Worm (Caenorhabditis elegans) whole organism, L3 larva: ENCODE measurements around the gene nhr-34.

Source experiments
- ceh-82 ChIP-seq: fragments of 150-350 bp; optimal IDR thresholded peaks from 2 replicates; lab custom pipeline; 2014; ENCODE audit warnings: missing biosample characterization, missing genetic modification characterization
- elt-2 ChIP-seq: sonication (generic microtip); optimal IDR thresholded peaks from 2 replicates; lab custom pipeline; 2016; ENCODE audit warnings: missing genetic modification reagents, mild to moderate bottlenecking, missing genetic modification characterization, missing compliant biosample characterization
- elt-3 ChIP-seq, 3 experiments: fragments of 150-350 bp in 1 of 3; sonication (generic microtip) in 2 of 3; optimal IDR thresholded peaks; 2 replicates in 2 of 3; 4 replicates in 1 of 3; lab custom pipeline; 2014 to 2017; ENCODE audit warnings: missing biosample characterization in 3 of 3, missing genetic modification characterization in 3 of 3
- fos-1 ChIP-seq: fragments of 150-350 bp; optimal IDR thresholded peaks from 2 replicates; lab custom pipeline; 2014; ENCODE audit warnings: missing biosample characterization, missing genetic modification characterization
- nhr-11 ChIP-seq: fragments of 150-350 bp; optimal IDR thresholded peaks from 2 replicates; lab custom pipeline; 2014; ENCODE audit warnings: missing biosample characterization, missing genetic modification characterization
- nhr-28 ChIP-seq: fragments of 150-350 bp; optimal IDR thresholded peaks from 2 replicates; lab custom pipeline; 2014; ENCODE audit warnings: missing biosample characterization, missing genetic modification characterization
- tbx-2 ChIP-seq: sonication (generic microtip); optimal IDR thresholded peaks from 2 replicates; lab custom pipeline; 2016; ENCODE audit warnings: mild to moderate bottlenecking, missing genetic modification characterization, missing compliant biosample characterization
- unc-62 ChIP-seq: fragments of 150-350 bp; sonication (generic microtip); optimal IDR thresholded peaks from 4 replicates; lab custom pipeline; 2014; ENCODE audit warnings: missing biosample characterization, missing genetic modification reagents, missing genetic modification characterization
- zag-1 ChIP-seq: fragments of 150-350 bp; optimal IDR thresholded peaks from 2 replicates; lab custom pipeline; 2014; ENCODE audit warnings: missing biosample characterization, missing genetic modification characterization

DNA sequence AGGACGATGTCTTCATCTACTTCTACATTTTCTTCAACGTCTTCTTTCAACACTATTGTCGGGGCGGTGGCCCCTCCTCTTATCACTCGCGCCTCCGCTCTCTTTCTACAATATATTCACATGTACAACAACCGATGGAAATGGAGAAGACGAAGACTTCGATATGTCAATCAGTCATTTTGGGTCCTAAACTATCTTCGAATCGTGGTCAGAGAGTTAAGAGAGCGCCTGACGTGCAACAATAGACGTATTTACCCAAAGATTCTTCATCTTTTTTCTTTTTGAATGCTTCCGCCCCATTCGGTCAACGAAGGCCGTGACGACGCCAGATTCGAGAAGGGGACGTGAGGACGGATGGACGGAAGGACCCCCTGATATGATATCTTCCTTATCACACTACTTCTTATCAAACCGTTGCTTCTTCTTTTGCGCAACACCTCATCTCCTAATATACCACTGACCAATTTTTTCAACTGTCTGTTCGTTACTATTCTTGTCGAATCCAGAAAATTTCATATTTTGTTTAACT lies 42.4 kb downstream of the nhr-34 start:
- TF ChIP-seq elt-3 (tag; optimal IDR thresholded peaks at IDR 0.05; lab: Kevin White, UChicago): peak in 2 of 3 experiments; percentile 51 to 63
- no peak for TF ChIP-seq tbx-2 (tag; lab: Kevin White, UChicago)
- TF ChIP-seq ceh-82 (tag; lab: Kevin White, UChicago): no peak
- no peak for TF ChIP-seq zag-1
- no peak for TF ChIP-seq unc-62 (GFP tag; lab: Kevin White, UChicago)
- TF ChIP-seq nhr-11 (tag; lab: Kevin White, UChicago): no peak
- no peak for TF ChIP-seq nhr-28 (tag; lab: Kevin White, UChicago)
- no peak for TF ChIP-seq elt-2 (tag; lab: Kevin White, UChicago)
- no peak for TF ChIP-seq fos-1 (tag; lab: Kevin White, UChicago)
